Worm (Caenorhabditis elegans) whole organism, L3 larva: Measurements from ENCODE around the gene F58F9.4.

ENCODE experiments used
- R02D3.7 ChIP-seq: fragments of 150-350 bp; optimal IDR thresholded peaks from 2 replicates; lab custom pipeline; 2014; ENCODE audit warnings: missing biosample characterization, missing genetic modification characterization
- ZK546.5 ChIP-seq: sonication (generic microtip); optimal IDR thresholded peaks from 2 replicates; lab custom pipeline; 2017; ENCODE audit warnings: missing biosample characterization, missing genetic modification characterization
- ama-1 ChIP-seq: fragments of 150-350 bp; optimal IDR thresholded peaks from 2 replicates; lab custom pipeline; 2018
- ceh-16 ChIP-seq: sonication (generic microtip); optimal IDR thresholded peaks from 2 replicates; lab custom pipeline; 2017; ENCODE audit warnings: missing biosample characterization, missing genetic modification characterization
- ceh-28 ChIP-seq: fragments of 150-350 bp; optimal IDR thresholded peaks from 2 replicates; lab custom pipeline; 2014; ENCODE audit warnings: missing biosample characterization, missing genetic modification reagents, missing genetic modification characterization
- ceh-82 ChIP-seq: fragments of 150-350 bp; optimal IDR thresholded peaks from 2 replicates; lab custom pipeline; 2014; ENCODE audit warnings: missing biosample characterization, missing genetic modification characterization
- ceh-9 ChIP-seq: sonication (generic microtip); optimal IDR thresholded peaks from 2 replicates; lab custom pipeline; 2018; ENCODE audit warnings: missing biosample characterization, missing genetic modification characterization
- daf-12 ChIP-seq: fragments of 150-350 bp; optimal IDR thresholded peaks from 2 replicates; lab custom pipeline; 2014; ENCODE audit warnings: missing biosample characterization, missing genetic modification reagents, missing genetic modification characterization
- egl-27 ChIP-seq: sonication (generic microtip); optimal IDR thresholded peaks from 4 replicates; lab custom pipeline; 2017; ENCODE audit warnings: missing biosample characterization, missing genetic modification reagents, missing genetic modification characterization
- egl-5 ChIP-seq: fragments of 150-350 bp; optimal IDR thresholded peaks from 2 replicates; lab custom pipeline; 2017; ENCODE audit warnings: missing biosample characterization, missing genetic modification reagents, missing genetic modification characterization, inconsistent platforms
- elt-1 ChIP-seq: fragments of 150-350 bp; optimal IDR thresholded peaks from 2 replicates; lab custom pipeline; 2014; ENCODE audit warnings: missing biosample characterization, missing genetic modification characterization
- elt-2 ChIP-seq: sonication (generic microtip); optimal IDR thresholded peaks from 2 replicates; lab custom pipeline; 2016; ENCODE audit warnings: missing genetic modification reagents, mild to moderate bottlenecking, missing genetic modification characterization, missing compliant biosample characterization
- elt-3 ChIP-seq, 3 experiments: fragments of 150-350 bp in 1 of 3; sonication (generic microtip) in 2 of 3; optimal IDR thresholded peaks; 2 replicates in 2 of 3; 4 replicates in 1 of 3; lab custom pipeline; 2014 to 2017; ENCODE audit warnings: missing biosample characterization in 3 of 3, missing genetic modification characterization in 3 of 3
- eor-1 ChIP-seq, 2 experiments: fragments of 150-350 bp; optimal IDR thresholded peaks; 2 replicates each; lab custom pipeline; 2014 to 2018; ENCODE audit warnings: missing biosample characterization in 2 of 2, missing genetic modification characterization in 2 of 2
- fkh-10 ChIP-seq: sonication (generic microtip); optimal IDR thresholded peaks from 2 replicates; lab custom pipeline; 2017; ENCODE audit warnings: missing biosample characterization, missing genetic modification reagents, missing genetic modification characterization
- fkh-2 ChIP-seq: fragments of 150-350 bp; optimal IDR thresholded peaks from 2 replicates; lab custom pipeline; 2014; ENCODE audit warnings: missing biosample characterization, missing genetic modification reagents, missing genetic modification characterization
- fos-1 ChIP-seq: fragments of 150-350 bp; optimal IDR thresholded peaks from 2 replicates; lab custom pipeline; 2014; ENCODE audit warnings: missing biosample characterization, missing genetic modification characterization
- hmg-11 ChIP-seq: sonication (generic microtip); optimal IDR thresholded peaks from 2 replicates; lab custom pipeline; 2016; ENCODE audit warnings: missing genetic modification characterization, missing compliant biosample characterization
- jun-1 ChIP-seq: fragments of 150-350 bp; optimal IDR thresholded peaks from 2 replicates; lab custom pipeline; 2014; ENCODE audit warnings: missing biosample characterization, missing genetic modification reagents, missing genetic modification characterization
- lin-15B ChIP-seq: fragments of 150-350 bp; optimal IDR thresholded peaks from 2 replicates; lab custom pipeline; 2014; ENCODE audit warnings: missing biosample characterization, missing genetic modification characterization
- lin-39 ChIP-seq: fragments of 150-350 bp; optimal IDR thresholded peaks from 2 replicates; lab custom pipeline; 2018; ENCODE audit warnings: missing biosample characterization, missing genetic modification reagents, missing genetic modification characterization
- lsy-12 ChIP-seq: sonication (generic microtip); optimal IDR thresholded peaks from 2 replicates; lab custom pipeline; 2016; ENCODE audit warnings: mild to moderate bottlenecking, missing genetic modification characterization, missing compliant biosample characterization
- mdl-1 ChIP-seq: fragments of 150-350 bp; optimal IDR thresholded peaks from 2 replicates; lab custom pipeline; 2014; ENCODE audit warnings: missing biosample characterization, missing genetic modification characterization
- mml-1 ChIP-seq: fragments of 150-350 bp; sonication (generic microtip); optimal IDR thresholded peaks from 3 replicates; lab custom pipeline; 2014; ENCODE audit warnings: missing biosample characterization, missing genetic modification characterization
- nfya-1 ChIP-seq: sonication (generic microtip); optimal IDR thresholded peaks from 2 replicates; lab custom pipeline; 2017; ENCODE audit warnings: missing genetic modification characterization, mild to moderate bottlenecking, missing compliant biosample characterization, antibody characterized with exemption, moderate library complexity; ENCODE audit not compliant: insufficient read depth
- nhr-11 ChIP-seq: fragments of 150-350 bp; optimal IDR thresholded peaks from 2 replicates; lab custom pipeline; 2014; ENCODE audit warnings: missing biosample characterization, missing genetic modification characterization
- nhr-12 ChIP-seq: fragments of 150-350 bp; optimal IDR thresholded peaks from 2 replicates; lab custom pipeline; 2014; ENCODE audit warnings: missing biosample characterization, missing genetic modification characterization
- nhr-23 ChIP-seq: fragments of 150-350 bp; optimal IDR thresholded peaks from 2 replicates; lab custom pipeline; 2014; ENCODE audit warnings: missing biosample characterization, missing genetic modification reagents, missing genetic modification characterization
- nhr-237 ChIP-seq: fragments of 150-350 bp; optimal IDR thresholded peaks from 2 replicates; lab custom pipeline; 2014; ENCODE audit warnings: missing biosample characterization, missing genetic modification characterization
- nhr-25 ChIP-seq: sonication (generic microtip); optimal IDR thresholded peaks from 2 replicates; lab custom pipeline; 2017; ENCODE audit warnings: missing biosample characterization, missing genetic modification characterization
- nhr-28 ChIP-seq: fragments of 150-350 bp; optimal IDR thresholded peaks from 2 replicates; lab custom pipeline; 2014; ENCODE audit warnings: missing biosample characterization, missing genetic modification characterization
- nhr-43 ChIP-seq: sonication (generic microtip); optimal IDR thresholded peaks from 2 replicates; lab custom pipeline; 2016; ENCODE audit warnings: mild to moderate bottlenecking, missing genetic modification characterization, missing compliant biosample characterization; ENCODE audit not compliant: poor library complexity, severe bottlenecking
- nhr-67 ChIP-seq: fragments of 150-350 bp; optimal IDR thresholded peaks from 2 replicates; lab custom pipeline; 2014; ENCODE audit warnings: missing biosample characterization, missing genetic modification characterization
- nhr-76 ChIP-seq: fragments of 150-350 bp; sonication (generic microtip); optimal IDR thresholded peaks from 5 replicates; lab custom pipeline; 2014; ENCODE audit warnings: missing biosample characterization, missing genetic modification characterization
- nhr-77 ChIP-seq: fragments of 150-350 bp; optimal IDR thresholded peaks from 2 replicates; lab custom pipeline; 2014; ENCODE audit warnings: missing biosample characterization, missing genetic modification characterization
- pha-4 ChIP-seq: fragments of 150-350 bp; optimal IDR thresholded peaks from 2 replicates; lab custom pipeline; 2014; ENCODE audit warnings: missing biosample characterization, missing genetic modification reagents, missing genetic modification characterization
- pqm-1 ChIP-seq: fragments of 150-350 bp; optimal IDR thresholded peaks from 2 replicates; lab custom pipeline; 2017; ENCODE audit warnings: missing biosample characterization, missing genetic modification characterization, inconsistent platforms
- skn-1 ChIP-seq: fragments of 150-350 bp; optimal IDR thresholded peaks from 2 replicates; lab custom pipeline; 2014; ENCODE audit warnings: missing biosample characterization, missing genetic modification characterization
- snpc-4 ChIP-seq: fragments of 150-350 bp; optimal IDR thresholded peaks from 2 replicates; lab custom pipeline; 2014; ENCODE audit warnings: missing biosample characterization, missing genetic modification characterization
- tbx-2 ChIP-seq: sonication (generic microtip); optimal IDR thresholded peaks from 2 replicates; lab custom pipeline; 2016; ENCODE audit warnings: mild to moderate bottlenecking, missing genetic modification characterization, missing compliant biosample characterization
- unc-39 ChIP-seq: sonication (generic microtip); optimal IDR thresholded peaks from 4 replicates; lab custom pipeline; 2017; ENCODE audit warnings: missing biosample characterization, missing genetic modification characterization
- unc-62 ChIP-seq: fragments of 150-350 bp; sonication (generic microtip); optimal IDR thresholded peaks from 4 replicates; lab custom pipeline; 2014; ENCODE audit warnings: missing biosample characterization, missing genetic modification reagents, missing genetic modification characterization
- ztf-11 ChIP-seq: fragments of 150-350 bp; optimal IDR thresholded peaks from 2 replicates; lab custom pipeline; 2014; ENCODE audit warnings: missing biosample characterization, missing genetic modification characterization
- ztf-4 ChIP-seq: fragments of 150-350 bp; optimal IDR thresholded peaks from 2 replicates; lab custom pipeline; 2014; ENCODE audit warnings: missing biosample characterization, missing genetic modification characterization

The F58F9.4 gene

ce11 chrIV:6206294-6206776 is 24.5 kb upstream of the F58F9.4 start, which contains the start of gene C49A9.10:
C49A9.10 (minus strand) TSS chrIV:6206344.
- peak; percentile 80 for TF ChIP-seq snpc-4 (tag; lab: Kevin White, UChicago)
- no peak for TF ChIP-seq elt-1 (tag; lab: Kevin White, UChicago)
- TF ChIP-seq nfya-1 = peak; percentile 76
- TF ChIP-seq fos-1 = no peak
- no peak for TF ChIP-seq nhr-23 (tag; lab: Kevin White, UChicago)
- peak; percentile 97 for TF ChIP-seq nhr-43 (tag; lab: Kevin White, UChicago)
- TF ChIP-seq hmg-11 (tag; lab: Kevin White, UChicago) = peak; percentile 89
- peak; percentile 68 for TF ChIP-seq lin-39 (tag; lab: Kevin White, UChicago)
- TF ChIP-seq nhr-12 (tag; lab: Kevin White, UChicago) = no peak
- TF ChIP-seq fkh-2 (tag; lab: Kevin White, UChicago) = no peak
- no peak for TF ChIP-seq egl-27
- no peak for TF ChIP-seq nhr-76 (tag; lab: Kevin White, UChicago)
- TF ChIP-seq mml-1 (tag; lab: Kevin White, UChicago) = no peak
- TF ChIP-seq elt-2 (tag; lab: Kevin White, UChicago) = peak; percentile 42
- no peak for TF ChIP-seq ceh-9 (tag; lab: Kevin White, UChicago)
- peak; percentile 54 for TF ChIP-seq pqm-1 (tag; lab: Kevin White, UChicago)
- TF ChIP-seq ceh-16 = no peak
- peak; percentile 35 for TF ChIP-seq ceh-82 (tag; lab: Kevin White, UChicago)
- no peak for TF ChIP-seq mdl-1 (tag; lab: Kevin White, UChicago)
- TF ChIP-seq nhr-77 (tag; lab: Kevin White, UChicago) = no peak
- peak; percentile 68 for TF ChIP-seq lsy-12 (tag; lab: Kevin White, UChicago)
- peak; percentile 42 for TF ChIP-seq fkh-10 (GFP tag; lab: Kevin White, UChicago)
- peak; percentile 28 for TF ChIP-seq skn-1 (tag; lab: Kevin White, UChicago)
- peak; percentile 93 for TF ChIP-seq pha-4
- peak; percentile 26 for TF ChIP-seq nhr-25 (tag; lab: Kevin White, UChicago)
- no peak for TF ChIP-seq nhr-67 (tag; lab: Kevin White, UChicago)
- TF ChIP-seq ZK546.5 (tag; lab: Kevin White, UChicago) = no peak
- TF ChIP-seq ztf-11 (tag; lab: Kevin White, UChicago) = no peak
- peak; percentile 13 for TF ChIP-seq egl-5
- TF ChIP-seq unc-39 (tag; lab: Kevin White, UChicago) = no peak
- peak; percentile 85 for TF ChIP-seq lin-15B (tag; lab: Kevin White, UChicago)
- no peak for TF ChIP-seq R02D3.7 (tag; lab: Kevin White, UChicago)
- TF ChIP-seq ztf-4 (tag; lab: Kevin White, UChicago) = no peak
- no peak for TF ChIP-seq nhr-28
- TF ChIP-seq nhr-11 (tag; lab: Kevin White, UChicago) = no peak
- TF ChIP-seq daf-12 (tag; lab: Kevin White, UChicago) = no peak
- no peak for TF ChIP-seq nhr-237 (tag; lab: Kevin White, UChicago)
- TF ChIP-seq tbx-2 = peak; percentile 36
- TF ChIP-seq elt-3 (tag; optimal IDR thresholded peaks at IDR 0.05; lab: Kevin White, UChicago) = no peak
- no peak for TF ChIP-seq eor-1 (tag; optimal IDR thresholded peaks at IDR 0.05; lab: Kevin White, UChicago)
- TF ChIP-seq jun-1 (tag; lab: Kevin White, UChicago) = no peak
- no peak for TF ChIP-seq unc-62 (GFP tag; lab: Kevin White, UChicago)
- no peak for TF ChIP-seq ama-1 (lab: Kevin White, UChicago)
- peak; percentile 58 for TF ChIP-seq ceh-28 (tag; lab: Kevin White, UChicago)
- TF ChIP-seq, all 47 proteins: peak for 17

DNA sequence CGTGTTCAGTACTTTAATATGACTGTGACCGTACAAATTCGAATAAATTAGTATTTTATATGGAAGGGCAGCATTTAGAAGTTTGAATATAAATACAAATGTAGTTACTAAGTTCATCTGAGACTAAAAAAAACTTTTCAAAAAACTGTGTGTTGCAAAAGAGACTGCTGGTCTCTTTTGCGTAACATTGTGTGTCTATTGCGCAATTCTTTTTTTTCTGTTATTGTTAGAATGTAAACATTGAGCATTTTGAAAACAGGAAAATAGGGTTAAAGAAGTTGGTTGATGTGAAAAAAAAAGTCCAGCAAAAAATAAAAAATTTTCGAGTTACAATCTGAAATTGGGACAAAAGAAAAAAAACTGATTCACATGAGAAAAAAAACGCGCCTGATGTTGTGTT is 21.5 kb upstream of the F58F9.4 start:
- TF ChIP-seq pha-4 (peak; percentile 63), nhr-67 (tag; lab: Kevin White, UChicago) (no peak)
